Fruit fly (Drosophila melanogaster) whole organism, embryonic: ENCODE measurements around the gene CG31542.

Experiments used
- CG10321 ChIP-seq: fragments of 200-800 bp; sonication (Bioruptor generic); IDR thresholded peaks from 2 replicates; pipeline ENCODE4 v1.3.6; 2022; ENCODE audit warnings: missing biosample characterization, missing genetic modification characterization
- CG11723 ChIP-seq: fragments of 200-800 bp; sonication (Bioruptor generic); optimal IDR thresholded peaks from 2 replicates; lab custom pipeline; 2017; ENCODE audit warnings: missing biosample characterization, mild to moderate bottlenecking, missing genetic modification characterization
- CG12071 ChIP-seq: fragments of 200-800 bp; sonication (Bioruptor generic); optimal IDR thresholded peaks from 3 replicates; lab custom pipeline; 2018; ENCODE audit warnings: missing biosample characterization, mild to moderate bottlenecking, missing genetic modification characterization
- CG12391 ChIP-seq: fragments of 200-800 bp; sonication (Bioruptor generic); optimal IDR thresholded peaks from 3 replicates; lab custom pipeline; 2018; ENCODE audit warnings: missing biosample characterization, mild to moderate bottlenecking, missing genetic modification characterization, moderate library complexity
- CG12744 ChIP-seq: fragments of 200-800 bp; sonication (Bioruptor generic); optimal IDR thresholded peaks from 2 replicates; lab custom pipeline; 2016; ENCODE audit warnings: missing biosample characterization, missing genetic modification characterization
- CG13624 ChIP-seq: fragments of 200-800 bp; sonication (Bioruptor generic); optimal IDR thresholded peaks from 2 replicates; lab custom pipeline; 2016; ENCODE audit warnings: missing biosample characterization, missing genetic modification characterization
- CG13894 ChIP-seq: fragments of 200-800 bp; sonication (Bioruptor generic); optimal IDR thresholded peaks from 3 replicates; lab custom pipeline; 2018; ENCODE audit warnings: missing biosample characterization, mild to moderate bottlenecking, missing genetic modification characterization, moderate library complexity
- CG14014 ChIP-seq: fragments of 200-800 bp; sonication (Bioruptor generic); IDR thresholded peaks from 2 replicates; pipeline ENCODE4 v1.3.6; 2022; ENCODE audit warnings: missing biosample characterization, missing genetic modification characterization
- CG14441 ChIP-seq: fragments of 200-800 bp; sonication (Bioruptor generic); IDR thresholded peaks from 2 replicates; pipeline ENCODE4 v1.3.6; 2022; ENCODE audit warnings: missing biosample characterization, missing genetic modification characterization
- CG14667 ChIP-seq: fragments of 200-800 bp; sonication (Bioruptor generic); IDR thresholded peaks from 2 replicates; pipeline ENCODE4 v1.3.6; 2022; ENCODE audit warnings: missing biosample characterization, missing genetic modification characterization
- CG15479 ChIP-seq: fragments of 200-800 bp; sonication (Bioruptor generic); optimal IDR thresholded peaks from 3 replicates; lab custom pipeline; 2019; ENCODE audit warnings: missing biosample characterization, mild to moderate bottlenecking, missing genetic modification characterization, moderate library complexity
- CG17328 ChIP-seq: fragments of 200-800 bp; sonication (Bioruptor generic); IDR thresholded peaks from 2 replicates; pipeline ENCODE4 v1.3.6; 2022; ENCODE audit warnings: missing biosample characterization, missing genetic modification characterization
- CG2120 ChIP-seq: fragments of 200-800 bp; sonication (Bioruptor generic); optimal IDR thresholded peaks from 3 replicates; lab custom pipeline; 2016; ENCODE audit warnings: missing biosample characterization, missing genetic modification characterization
- CG2678 ChIP-seq: fragments of 200-800 bp; sonication (Bioruptor generic); optimal IDR thresholded peaks from 3 replicates; lab custom pipeline; 2019; ENCODE audit warnings: missing biosample characterization, mild to moderate bottlenecking, missing genetic modification characterization, moderate library complexity
- CG3407 ChIP-seq: fragments of 200-800 bp; sonication (Bioruptor generic); optimal IDR thresholded peaks from 2 replicates; lab custom pipeline; 2018; ENCODE audit warnings: missing biosample characterization, mild to moderate bottlenecking, missing genetic modification characterization
- CG3847 ChIP-seq: fragments of 200-800 bp; sonication (Bioruptor generic); IDR thresholded peaks from 2 replicates; pipeline ENCODE4 v1.3.6; 2022; ENCODE audit warnings: missing biosample characterization, missing genetic modification characterization
- CG4730 ChIP-seq: fragments of 200-800 bp; sonication (Bioruptor generic); IDR thresholded peaks from 2 replicates; pipeline ENCODE4 v1.3.6; 2022; ENCODE audit warnings: missing biosample characterization, missing genetic modification characterization
- CG6654 ChIP-seq: fragments of 200-800 bp; sonication (Bioruptor generic); optimal IDR thresholded peaks from 2 replicates; lab custom pipeline; 2017; ENCODE audit warnings: missing biosample characterization, mild to moderate bottlenecking, missing genetic modification characterization
- CG6813 ChIP-seq: fragments of 200-800 bp; sonication (Bioruptor generic); optimal IDR thresholded peaks from 2 replicates; lab custom pipeline; 2017; ENCODE audit warnings: missing biosample characterization, missing genetic modification characterization, mild to moderate bottlenecking, moderate library complexity, missing genetic modification reagents
- CG7963 ChIP-seq: fragments of 200-800 bp; sonication (Bioruptor generic); IDR thresholded peaks from 3 replicates; pipeline ENCODE4 v1.3.6; 2022; ENCODE audit warnings: missing biosample characterization, missing genetic modification characterization; ENCODE audit not compliant: partially characterized antibody
- CG8924 ChIP-seq: fragments of 200-800 bp; optimal IDR thresholded peaks from 3 replicates; lab custom pipeline; 2019; ENCODE audit warnings: missing biosample characterization, mild to moderate bottlenecking, missing genetic modification characterization, moderate library complexity
- CG9609 ChIP-seq: fragments of 200-800 bp; sonication (Bioruptor generic); optimal IDR thresholded peaks from 3 replicates; lab custom pipeline; 2016; ENCODE audit warnings: missing biosample characterization, missing genetic modification characterization
- CG9817 ChIP-seq: fragments of 200-800 bp; sonication (Bioruptor generic); optimal IDR thresholded peaks from 2 replicates; lab custom pipeline; 2018; ENCODE audit warnings: missing biosample characterization, mild to moderate bottlenecking, missing genetic modification characterization, moderate library complexity
- CG9932 ChIP-seq: fragments of 200-800 bp; sonication (Bioruptor generic); IDR thresholded peaks from 2 replicates; pipeline ENCODE4 v1.3.6; 2022; ENCODE audit warnings: missing biosample characterization, missing genetic modification characterization
- CHES-1-like ChIP-seq: fragments of 200-800 bp; sonication (Bioruptor generic); optimal IDR thresholded peaks from 2 replicates; lab custom pipeline; 2016; ENCODE audit warnings: missing biosample characterization, missing genetic modification characterization
- Dbx ChIP-seq: fragments of 200-800 bp; sonication (Bioruptor generic); IDR thresholded peaks from 3 replicates; pipeline ENCODE4 v1.3.6; 2022; ENCODE audit warnings: missing biosample characterization, missing genetic modification characterization
- Dll ChIP-seq: fragments of 200-800 bp; sonication (Bioruptor generic); IDR thresholded peaks from 4 replicates; pipeline ENCODE4 v1.3.6; 2022; ENCODE audit warnings: missing biosample characterization, missing genetic modification characterization; ENCODE audit not compliant: partially characterized antibody
- Dref ChIP-seq: fragments of 200-800 bp; sonication (Bioruptor generic); IDR thresholded peaks from 2 replicates; pipeline ENCODE4 v1.3.6; 2022; ENCODE audit warnings: missing biosample characterization, missing genetic modification characterization
- Elba2 ChIP-seq: fragments of 200-800 bp; sonication (Bioruptor generic); optimal IDR thresholded peaks from 3 replicates; lab custom pipeline; 2016; ENCODE audit warnings: missing biosample characterization, missing genetic modification characterization
- Fer2 ChIP-seq: fragments of 200-800 bp; sonication (Bioruptor generic); optimal IDR thresholded peaks from 2 replicates; lab custom pipeline; 2018; ENCODE audit warnings: missing biosample characterization, mild to moderate bottlenecking, missing genetic modification characterization, moderate library complexity
- MBD-R2 ChIP-seq: fragments of 200-800 bp; sonication (Bioruptor generic); IDR thresholded peaks from 2 replicates; pipeline ENCODE4 v1.3.6; 2022; ENCODE audit warnings: missing biosample characterization, missing genetic modification characterization
- NFAT ChIP-seq: fragments of 200-800 bp; sonication (Bioruptor generic); IDR thresholded peaks from 2 replicates; pipeline ENCODE4 v1.3.6; 2022; ENCODE audit warnings: missing biosample characterization, missing genetic modification characterization
- TFAM ChIP-seq: fragments of 200-800 bp; sonication (Bioruptor generic); optimal IDR thresholded peaks from 2 replicates; lab custom pipeline; 2017; ENCODE audit warnings: missing biosample characterization, missing genetic modification characterization, inconsistent platforms
- Taf1 ChIP-seq: fragments of 200-800 bp; sonication (Bioruptor generic); IDR thresholded peaks from 2 replicates; pipeline ENCODE4 v1.3.6; 2022; ENCODE audit warnings: missing biosample characterization, missing genetic modification characterization
- ac ChIP-seq: fragments of 200-800 bp; sonication (Bioruptor generic); optimal IDR thresholded peaks from 3 replicates; lab custom pipeline; 2017; ENCODE audit warnings: missing biosample characterization, mild to moderate bottlenecking, missing genetic modification characterization
- ap ChIP-seq: fragments of 200-800 bp; sonication (Bioruptor generic); IDR thresholded peaks from 2 replicates; pipeline ENCODE4 v1.3.6; 2022; ENCODE audit warnings: missing biosample characterization, missing genetic modification characterization
- crp ChIP-seq, 2 experiments: fragments of 200-800 bp; sonication (Bioruptor generic); optimal IDR thresholded peaks; 2 replicates in 1 of 2; 3 replicates in 1 of 2; lab custom pipeline; 2017; ENCODE audit warnings: missing biosample characterization in 2 of 2, missing genetic modification characterization in 2 of 2, mild to moderate bottlenecking in 1 of 2, moderate library complexity in 1 of 2
- fu2 ChIP-seq: fragments of 200-800 bp; sonication (Bioruptor generic); optimal IDR thresholded peaks from 2 replicates; lab custom pipeline; 2016; ENCODE audit warnings: missing biosample characterization, missing genetic modification characterization
- kni ChIP-seq: fragments of 200-800 bp; sonication (Bioruptor generic); optimal IDR thresholded peaks from 3 replicates; lab custom pipeline; 2017; ENCODE audit warnings: mild to moderate bottlenecking, missing biosample characterization, missing genetic modification reagents, missing genetic modification characterization
- lov ChIP-seq, 2 experiments: fragments of 200-800 bp in 1 of 2; fragments of >200 bp in 1 of 2; sonication (Bioruptor generic) in 1 of 2; IDR thresholded peaks in 1 of 2; optimal IDR thresholded peaks in 1 of 2; 2 replicates in 1 of 2; 3 replicates in 1 of 2; pipeline versions ENCODE4 v1.3.6 to Lab custom; 2017 to 2022; ENCODE audit warnings: missing biosample characterization in 1 of 2, missing genetic modification characterization in 1 of 2
- nerfin-1 ChIP-seq: fragments of 200-800 bp; sonication (Bioruptor generic); optimal IDR thresholded peaks from 3 replicates; lab custom pipeline; 2019; ENCODE audit warnings: missing biosample characterization, mild to moderate bottlenecking, missing genetic modification characterization, moderate library complexity
- peb ChIP-seq: fragments of 200-800 bp; sonication (Bioruptor generic); IDR thresholded peaks from 2 replicates; pipeline ENCODE4 v1.3.6; 2022; ENCODE audit warnings: missing biosample characterization, missing genetic modification characterization
- pita ChIP-seq: fragments of 200-800 bp; sonication (Bioruptor generic); optimal IDR thresholded peaks from 2 replicates; lab custom pipeline; 2017; ENCODE audit warnings: missing biosample characterization, mild to moderate bottlenecking, missing genetic modification characterization
- schlank ChIP-seq: fragments of 200-800 bp; sonication (Bioruptor generic); optimal IDR thresholded peaks from 2 replicates; lab custom pipeline; 2018; ENCODE audit warnings: missing biosample characterization, mild to moderate bottlenecking, missing genetic modification characterization
- scrt ChIP-seq: fragments of 200-800 bp; sonication (Bioruptor generic); optimal IDR thresholded peaks from 2 replicates; lab custom pipeline; 2018; ENCODE audit warnings: missing biosample characterization, mild to moderate bottlenecking, missing genetic modification characterization, moderate library complexity
- ssp ChIP-seq: fragments of 200-800 bp; sonication (Bioruptor generic); IDR thresholded peaks from 2 replicates; pipeline ENCODE4 v1.3.6; 2022; ENCODE audit warnings: missing biosample characterization, missing genetic modification characterization
- twi ChIP-seq: fragments of 200-800 bp; optimal IDR thresholded peaks from 2 replicates; lab custom pipeline; 2019; ENCODE audit warnings: missing biosample characterization, mild to moderate bottlenecking, missing genetic modification characterization, moderate library complexity
- wek ChIP-seq: fragments of 200-800 bp; sonication (Bioruptor generic); optimal IDR thresholded peaks from 3 replicates; lab custom pipeline; 2018; ENCODE audit warnings: missing biosample characterization, mild to moderate bottlenecking, missing genetic modification characterization, moderate library complexity

CG31542 gene

dm6 chr3R:5367512-5368169 lies 1.7 kb upstream of the CG31542 start (continued):
- TF ChIP-seq CG14441 (GFP tag; lab: Robert Waterston, UW): peak; percentile 31; the same call in 1 of the 2 replicates
- peak; percentile 7 for TF ChIP-seq CG9817 (tag; lab: Kevin White, UChicago)
- TF ChIP-seq wek (GFP tag; lab: Kevin White, UChicago): peak; percentile 65
- TF ChIP-seq CG11723 (GFP tag; lab: Kevin White, UChicago): no peak
- peak; percentile 39 for TF ChIP-seq Fer2 (tag; lab: Kevin White, UChicago)
- peak in 1 of 2 experiments; percentile 85 for TF ChIP-seq crp (GFP tag; optimal IDR thresholded peaks at IDR 0.05; lab: Kevin White, UChicago)
- no peak for TF ChIP-seq ssp
- no peak for TF ChIP-seq CG10321 (GFP tag; lab: Robert Waterston, UW)
- TF ChIP-seq schlank: no peak
- TF ChIP-seq CG17328 (GFP tag; lab: Robert Waterston, UW): 0 out of 2 replicates have a peak, but pooled peaks have one; percentile 27
- TF ChIP-seq ac (GFP tag; lab: Kevin White, UChicago): peak; percentile 81
- peak; percentile 75 for TF ChIP-seq twi (tag; lab: Kevin White, UChicago)
- no peak for TF ChIP-seq TFAM (GFP tag; lab: Kevin White, UChicago)
- TF ChIP-seq CG12391 (tag; lab: Kevin White, UChicago): no peak
- no peak for TF ChIP-seq CG6654 (GFP tag; lab: Kevin White, UChicago)
- TF ChIP-seq pita: no peak
- TF ChIP-seq CG12744 (GFP tag; lab: Kevin White, UChicago): no peak
- TF ChIP-seq CG2120: no peak
- no peak for TF ChIP-seq peb
- peak; percentile 22 for TF ChIP-seq scrt (GFP tag; lab: Kevin White, UChicago)
- peak; percentile 13; the same call in 1 of the 2 replicates for TF ChIP-seq MBD-R2 (GFP tag; lab: Robert Waterston, UW)
- no peak for TF ChIP-seq CG4730 (GFP tag; lab: Robert Waterston, UW)
- peak; percentile 35; the same call in 1 of the 2 replicates for TF ChIP-seq CG14014 (GFP tag; lab: Robert Waterston, UW)
- TF ChIP-seq lov (optimal IDR thresholded peaks at IDR 0.05; lab: Kevin White, UChicago): no peak
- TF ChIP-seq lov (GFP tag; IDR thresholded peaks at IDR 0.05; lab: Robert Waterston, UW): 0 out of 3 replicates have a peak, but pooled peaks have one; percentile 19
- peak; percentile 35; the same call in 1 of the 2 replicates for TF ChIP-seq Dref (GFP tag; lab: Robert Waterston, UW)
- no peak for TF ChIP-seq CG13624 (GFP tag; lab: Kevin White, UChicago)
- peak; percentile 83 for TF ChIP-seq kni (GFP tag; lab: Kevin White, UChicago)
- peak; percentile 18; the same call in 1 of the 4 replicates for TF ChIP-seq Dll (GFP tag; lab: Robert Waterston, UW)
- no peak for TF ChIP-seq CHES-1-like (GFP tag; lab: Kevin White, UChicago)
- peak; percentile 15; the same call in 1 of the 2 replicates for TF ChIP-seq Taf1
- no peak for TF ChIP-seq CG3847
- peak; percentile 84 for TF ChIP-seq Elba2 (GFP tag; lab: Kevin White, UChicago)
- TF ChIP-seq CG2678 (tag; lab: Kevin White, UChicago): peak; percentile 24
- TF ChIP-seq NFAT (GFP tag; lab: Robert Waterston, UW): peak; percentile 44; the same call in 1 of the 2 replicates
- TF ChIP-seq CG9932: 0 out of 2 replicates have a peak, but pooled peaks have one; percentile 7
- no peak for TF ChIP-seq CG9609
- no peak for TF ChIP-seq CG8924 (tag; lab: Kevin White, UChicago)
- TF ChIP-seq CG6813 (GFP tag; lab: Kevin White, UChicago): peak; percentile 8
- peak; percentile 36 for TF ChIP-seq CG12071 (GFP tag; lab: Kevin White, UChicago)
- peak; percentile 11 for TF ChIP-seq CG13894
- peak; percentile 48; the same call in 1 of the 3 replicates for TF ChIP-seq Dbx (GFP tag; lab: Robert Waterston, UW)
- no peak for TF ChIP-seq ap
- peak; percentile 98 for TF ChIP-seq nerfin-1 (tag; lab: Kevin White, UChicago)
- no peak for TF ChIP-seq fu2 (GFP tag; lab: Kevin White, UChicago)
- peak; percentile 16; the same call in 1 of the 2 replicates for TF ChIP-seq CG14667 (GFP tag; lab: Robert Waterston, UW)
- TF ChIP-seq CG3407 (GFP tag; lab: Kevin White, UChicago): peak; percentile 12
- peak; percentile 60 for TF ChIP-seq CG15479 (GFP tag; lab: Kevin White, UChicago)
- no peak for TF ChIP-seq CG7963
